Worm (Caenorhabditis elegans) whole organism, early embryonic: Measurements from ENCODE around the gene mspn-1.

ENCODE experiments used
- B0310.2 ChIP-seq: sonication (generic microtip); optimal IDR thresholded peaks from 2 replicates; lab custom pipeline; 2016; ENCODE audit warnings: mild to moderate bottlenecking, missing genetic modification characterization, missing compliant biosample characterization
- F13C5.2 ChIP-seq: sonication (generic microtip); optimal IDR thresholded peaks from 2 replicates; lab custom pipeline; 2017; ENCODE audit warnings: mild to moderate bottlenecking, missing genetic modification characterization, inconsistent platforms, missing compliant biosample characterization
- aly-1 ChIP-seq: sonication (generic microtip); optimal IDR thresholded peaks from 2 replicates; lab custom pipeline; 2016; ENCODE audit warnings: missing genetic modification characterization, missing compliant biosample characterization
- ama-1 ChIP-seq: fragments of 150-350 bp; optimal IDR thresholded peaks from 2 replicates; lab custom pipeline; 2014
- ceh-13 ChIP-seq: fragments of 200-800 bp; sonication (Bioruptor generic); optimal IDR thresholded peaks from 2 replicates; lab custom pipeline; 2018; ENCODE audit warnings: mild to moderate bottlenecking, missing genetic modification characterization, missing compliant biosample characterization
- ceh-36 ChIP-seq: sonication (generic microtip); optimal IDR thresholded peaks from 2 replicates; lab custom pipeline; 2016; ENCODE audit warnings: missing genetic modification characterization, inconsistent platforms, missing compliant biosample characterization
- ets-7 ChIP-seq: sonication (generic microtip); optimal IDR thresholded peaks from 2 replicates; lab custom pipeline; 2016; ENCODE audit warnings: missing genotype, missing genetic modification characterization, missing compliant biosample characterization
- flt-1 ChIP-seq: fragments of 200-800 bp; sonication (Bioruptor generic); IDR thresholded peaks from 2 replicates; pipeline ENCODE4 v1.3.6; 2022; ENCODE audit warnings: missing genetic modification characterization, missing compliant biosample characterization
- hmbx-1 ChIP-seq: sonication (generic microtip); optimal IDR thresholded peaks from 2 replicates; lab custom pipeline; 2016; ENCODE audit warnings: mild to moderate bottlenecking, missing genetic modification characterization, missing compliant biosample characterization
- hmg-4 ChIP-seq: fragments of 200-800 bp; sonication (Bioruptor generic); optimal IDR thresholded peaks from 2 replicates; lab custom pipeline; 2018; ENCODE audit warnings: mild to moderate bottlenecking, missing genetic modification characterization, missing compliant biosample characterization
- hnd-1 ChIP-seq: sonication (generic microtip); optimal IDR thresholded peaks from 2 replicates; lab custom pipeline; 2016; ENCODE audit warnings: missing genetic modification characterization, missing compliant biosample characterization
- pes-1 ChIP-seq: fragments of 200-800 bp; sonication (Bioruptor generic); IDR thresholded peaks from 2 replicates; pipeline ENCODE4 v1.3.6; 2022; ENCODE audit warnings: missing genetic modification reagents, missing genetic modification characterization, missing compliant biosample characterization
- scrt-1 ChIP-seq: fragments of 200-800 bp; sonication (Bioruptor generic); IDR thresholded peaks from 2 replicates; pipeline ENCODE4 v1.3.6; 2022; ENCODE audit warnings: missing genetic modification characterization, missing compliant biosample characterization
- sea-1 ChIP-seq: fragments of 200-800 bp; sonication (Bioruptor generic); conservative IDR thresholded peaks from 2 replicates; pipeline ENCODE4 v1.3.6; 2022; ENCODE audit warnings: missing genetic modification characterization, missing compliant biosample characterization
- tbx-11 ChIP-seq: fragments of 200-800 bp; sonication (Bioruptor generic); IDR thresholded peaks from 2 replicates; pipeline ENCODE4 v1.3.6; 2022; ENCODE audit warnings: missing genetic modification characterization, missing compliant biosample characterization
- tbx-37 ChIP-seq: fragments of 200-800 bp; sonication (Bioruptor generic); conservative IDR thresholded peaks from 2 replicates; pipeline ENCODE4 v1.3.6; 2022; ENCODE audit warnings: missing genetic modification reagents, missing genetic modification characterization, missing compliant biosample characterization
- tra-4 ChIP-seq: sonication (generic microtip); optimal IDR thresholded peaks from 2 replicates; lab custom pipeline; 2017; ENCODE audit warnings: missing genetic modification characterization, missing compliant biosample characterization

mspn-1 gene

DNA sequence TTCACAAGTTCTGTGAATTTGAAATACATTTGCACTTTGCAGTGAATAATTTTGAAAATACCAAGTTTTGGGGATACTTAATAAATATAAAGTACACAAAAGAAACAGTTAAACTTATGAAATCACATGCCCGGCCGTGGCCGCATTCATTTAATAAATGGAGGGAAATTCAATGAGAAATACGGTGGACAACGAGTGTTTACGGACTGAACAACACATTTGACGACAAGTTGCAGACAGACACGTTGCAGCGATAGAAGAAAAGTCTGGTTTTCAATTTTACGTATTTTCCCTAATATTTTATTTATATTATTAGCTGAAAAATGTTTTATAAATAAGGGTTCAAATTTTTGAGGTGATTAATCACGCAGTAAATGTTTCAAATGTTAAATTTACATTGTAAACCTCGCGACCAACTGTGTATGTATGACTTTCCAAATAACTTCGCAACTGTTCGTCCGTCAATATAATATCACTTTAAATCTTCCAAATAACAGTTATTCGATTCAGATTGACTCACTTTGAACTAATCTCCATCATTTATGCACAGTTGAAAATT lies 26.2 kb upstream of the mspn-1 start, which contains the start of gene copg-1:
Gene copg-1, plus strand, starts transcription at position 509 of the 559 bp plus-strand sequence.
- TF ChIP-seq hmbx-1 (tag; lab: Kevin White, UChicago) (no peak), ets-7 (tag; lab: Kevin White, UChicago) (no peak), ceh-36 (tag; lab: Kevin White, UChicago) (no peak), tbx-37 (GFP tag; lab: Robert Waterston, UW) (no peak), scrt-1 (GFP tag; lab: Robert Waterston, UW) (no peak), tra-4 (tag; lab: Kevin White, UChicago) (no peak), flt-1 (no peak), ceh-13 (GFP tag; lab: Kevin White, UChicago) (no peak), B0310.2 (no peak), sea-1 (GFP tag; lab: Robert Waterston, UW) (no peak), F13C5.2 (tag; lab: Kevin White, UChicago) (no peak), aly-1 (tag; lab: Kevin White, UChicago) (no peak), tbx-11 (no peak), hmg-4 (GFP tag; lab: Kevin White, UChicago) (no peak), pes-1 (no peak), hnd-1 (tag; lab: Kevin White, UChicago) (no peak)

DNA sequence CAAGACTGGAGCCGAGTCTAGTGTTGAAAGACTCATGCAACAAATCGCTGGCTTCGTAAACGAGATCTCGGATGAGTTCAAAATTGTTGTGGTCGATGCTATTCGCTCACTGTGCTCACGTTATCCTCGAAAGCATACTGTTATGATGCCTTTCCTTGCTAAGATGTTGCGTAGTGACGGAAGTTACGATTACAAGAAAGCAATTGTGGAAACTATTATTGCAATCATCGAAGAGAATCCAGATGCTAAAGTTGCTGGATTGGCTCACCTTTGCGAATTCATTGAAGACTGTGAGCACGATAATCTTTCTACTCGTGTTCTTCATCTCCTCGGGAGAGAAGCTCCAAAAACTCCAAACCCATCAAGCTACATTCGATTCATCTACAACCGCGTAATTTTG lies 24.3 kb upstream of the mspn-1 start:
- TF ChIP-seq ets-7 (tag; lab: Kevin White, UChicago) (no peak), ceh-13 (GFP tag; lab: Kevin White, UChicago) (no peak), flt-1 (no peak), hmbx-1 (tag; lab: Kevin White, UChicago) (no peak), aly-1 (tag; lab: Kevin White, UChicago) (no peak), hmg-4 (GFP tag; lab: Kevin White, UChicago) (no peak), ceh-36 (tag; lab: Kevin White, UChicago) (no peak)

DNA sequence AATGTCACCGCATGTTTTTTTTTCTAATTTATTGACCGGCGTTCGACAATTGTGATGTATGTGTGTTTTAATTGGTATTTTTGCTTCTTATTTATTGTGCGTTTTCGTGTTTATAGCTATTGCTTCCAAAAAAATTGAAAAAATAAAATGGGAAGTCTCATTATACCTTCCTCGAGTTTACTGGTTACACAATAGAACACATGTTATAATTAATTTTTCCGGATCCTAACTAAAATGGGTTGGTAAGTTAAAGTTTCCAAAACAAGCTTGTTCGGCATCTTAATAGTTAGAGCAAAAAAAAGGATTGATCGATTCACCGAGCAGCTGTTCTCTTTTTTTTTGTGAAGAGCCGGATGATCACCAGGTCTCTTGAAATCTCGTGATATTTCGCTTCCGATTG lies 22.3 kb upstream of the mspn-1 start, which contains the start of gene ttr-54:
Gene ttr-54, plus strand, starts transcription at position 301 of the 400 bp plus-strand sequence.
- TF ChIP-seq hnd-1 (tag; lab: Kevin White, UChicago), result no peak
- no peak for TF ChIP-seq ets-7 (tag; lab: Kevin White, UChicago)
- TF ChIP-seq tbx-37 (GFP tag; lab: Robert Waterston, UW), result no peak
- no peak for TF ChIP-seq sea-1 (GFP tag; lab: Robert Waterston, UW)
- no peak for TF ChIP-seq pes-1
- no peak for TF ChIP-seq hmg-4 (GFP tag; lab: Kevin White, UChicago)

DNA sequence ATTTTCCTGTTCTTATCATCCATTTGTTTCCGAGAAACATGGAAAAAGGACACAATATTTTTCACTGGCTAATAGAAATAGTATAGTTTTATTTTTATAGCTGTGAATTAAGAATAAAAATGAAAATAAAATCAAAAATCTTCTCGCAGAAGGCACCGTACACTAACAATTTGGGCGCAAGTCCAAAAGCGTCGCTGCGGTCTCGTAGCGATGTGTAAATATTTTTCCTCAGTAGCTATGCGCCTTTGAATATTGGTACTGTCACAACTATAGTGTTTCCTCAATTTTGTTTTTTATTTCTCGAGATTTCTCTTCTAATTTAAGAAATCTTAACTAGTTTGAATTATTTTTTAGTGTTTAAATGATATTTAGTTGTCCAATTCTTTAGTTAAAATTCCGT lies 20.7 kb upstream of the mspn-1 start:
- TF ChIP-seq sea-1 (GFP tag; lab: Robert Waterston, UW) (no peak), scrt-1 (GFP tag; lab: Robert Waterston, UW) (no peak), ceh-36 (tag; lab: Kevin White, UChicago) (no peak)

DNA sequence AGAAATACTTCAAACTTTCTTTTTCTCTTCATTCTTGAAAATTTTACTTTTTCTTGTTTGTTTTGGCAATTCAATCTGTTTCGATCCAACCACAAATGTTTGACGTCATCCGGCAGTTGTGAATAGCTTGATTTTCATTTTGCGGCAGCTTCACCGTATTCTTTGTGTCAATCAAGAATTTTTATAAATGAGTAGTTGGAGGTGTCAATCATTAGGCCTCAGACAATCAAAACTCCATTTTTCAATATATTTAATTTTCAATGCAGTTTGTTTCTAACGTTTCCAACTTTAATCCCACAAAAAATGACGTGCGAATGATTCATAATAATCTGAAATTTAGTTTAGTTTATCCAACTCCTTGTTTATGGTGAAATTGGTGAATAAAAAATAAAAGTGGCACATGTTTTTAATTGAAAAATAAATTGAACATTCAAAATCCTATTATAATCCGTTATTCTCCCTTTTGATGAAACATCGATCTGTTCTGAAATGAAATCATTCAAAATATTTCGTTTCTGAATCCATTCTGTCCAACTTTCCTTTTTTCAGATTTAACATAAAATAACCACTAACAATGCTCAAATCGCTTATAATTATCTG lies 20.2 kb upstream of the mspn-1 start, which contains the start of gene ttr-53:
Gene ttr-53, plus strand, starts transcription at position 550 of the 600 bp plus-strand sequence.
- no peak for TF ChIP-seq tbx-11
- no peak for TF ChIP-seq flt-1
- no peak for TF ChIP-seq B0310.2
- no peak for TF ChIP-seq hnd-1 (tag; lab: Kevin White, UChicago)
- TF ChIP-seq F13C5.2 (tag; lab: Kevin White, UChicago), result no peak
- no peak for TF ChIP-seq ama-1 (lab: Kevin White, UChicago)
- TF ChIP-seq ceh-13 (GFP tag; lab: Kevin White, UChicago), result no peak

DNA sequence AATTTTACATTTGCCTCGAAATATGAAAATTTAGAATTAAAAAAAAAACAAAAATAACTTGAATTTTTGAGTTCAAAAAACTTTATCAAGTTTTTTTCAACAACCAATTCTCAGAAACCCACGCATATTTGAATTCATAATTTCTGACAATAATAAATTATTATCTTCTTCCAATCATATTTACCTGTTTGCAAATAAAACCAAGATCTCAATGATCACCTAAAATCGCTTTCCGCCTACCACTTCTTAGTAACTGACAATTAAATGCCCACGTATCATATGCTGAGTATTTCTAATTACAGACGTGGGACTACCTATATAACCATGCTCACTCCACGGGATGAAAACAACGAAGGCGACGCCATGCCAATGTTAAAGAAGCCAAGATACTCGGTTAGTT lies 16.1 kb upstream of the mspn-1 start, which contains the start of gene pps-1:
Gene pps-1, plus strand, starts transcription at position 301 of the 400 bp plus-strand sequence.
- TF ChIP-seq pes-1 (no peak), scrt-1 (GFP tag; lab: Robert Waterston, UW) (no peak), hnd-1 (tag; lab: Kevin White, UChicago) (no peak), tbx-37 (GFP tag; lab: Robert Waterston, UW) (no peak), F13C5.2 (tag; lab: Kevin White, UChicago) (no peak), hmbx-1 (tag; lab: Kevin White, UChicago) (no peak), tbx-11 (no peak), aly-1 (tag; lab: Kevin White, UChicago) (no peak), ceh-13 (GFP tag; lab: Kevin White, UChicago) (no peak), tra-4 (tag; lab: Kevin White, UChicago) (no peak), hmg-4 (GFP tag; lab: Kevin White, UChicago) (no peak), flt-1 (no peak)

DNA sequence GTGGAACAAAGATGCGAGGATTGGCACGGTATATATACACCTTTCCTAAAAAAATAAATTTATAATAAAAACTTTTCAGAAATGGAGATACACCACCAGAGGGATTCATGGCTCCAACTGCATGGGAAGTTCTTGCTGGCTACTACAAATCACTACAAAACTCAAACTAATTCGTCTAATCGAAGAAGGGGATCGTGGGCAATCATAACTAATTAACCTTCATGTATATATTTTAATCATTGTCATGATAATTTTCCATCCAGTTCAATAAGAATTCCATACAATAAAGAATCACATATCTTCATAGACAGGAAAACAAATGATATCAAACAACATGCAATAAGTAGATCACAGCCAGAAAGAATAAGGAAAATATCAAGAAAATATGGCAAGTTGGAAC lies 13.7 kb upstream of the mspn-1 start:
- TF ChIP-seq aly-1 (tag; lab: Kevin White, UChicago), result no peak
- no peak for TF ChIP-seq ama-1 (lab: Kevin White, UChicago)
- no peak for TF ChIP-seq hnd-1 (tag; lab: Kevin White, UChicago)
- TF ChIP-seq flt-1, result no peak

DNA sequence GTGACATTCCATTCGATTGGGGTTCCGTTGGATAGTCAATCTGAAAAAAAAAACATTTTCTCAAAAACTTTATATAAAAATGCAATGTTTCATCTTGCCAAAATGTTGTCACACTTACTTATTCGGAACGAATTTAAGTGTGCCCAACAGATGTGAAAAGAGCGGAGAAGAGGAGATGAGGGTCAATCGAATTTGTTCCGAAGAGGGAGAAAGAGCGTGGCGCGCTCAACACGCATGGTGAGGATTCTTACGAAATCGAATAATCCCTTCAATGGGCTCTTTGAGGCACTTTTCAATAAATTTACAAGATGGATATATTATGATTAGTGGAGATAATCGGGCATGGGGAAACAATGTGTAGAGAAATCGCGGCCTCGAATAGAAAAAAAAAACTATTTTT lies 7.0 kb upstream of the mspn-1 start:
- TF ChIP-seq pes-1 (no peak), aly-1 (tag; lab: Kevin White, UChicago) (no peak), F13C5.2 (tag; lab: Kevin White, UChicago) (no peak), scrt-1 (GFP tag; lab: Robert Waterston, UW) (no peak), ama-1 (lab: Kevin White, UChicago) (no peak), tra-4 (tag; lab: Kevin White, UChicago) (no peak), ceh-36 (tag; lab: Kevin White, UChicago) (no peak), sea-1 (GFP tag; lab: Robert Waterston, UW) (no peak), hmg-4 (GFP tag; lab: Kevin White, UChicago) (no peak), hnd-1 (tag; lab: Kevin White, UChicago) (no peak), ets-7 (tag; lab: Kevin White, UChicago) (no peak), flt-1 (no peak), hmbx-1 (tag; lab: Kevin White, UChicago) (no peak), ceh-13 (GFP tag; lab: Kevin White, UChicago) (no peak), B0310.2 (no peak), tbx-37 (GFP tag; lab: Robert Waterston, UW) (no peak), tbx-11 (no peak)
